Worm (Caenorhabditis elegans) whole organism, young adult: ENCODE results near the gene C50B8.5.

Source experiments
- B0035.1 ChIP-seq: sonication (generic microtip); optimal IDR thresholded peaks from 2 replicates; lab custom pipeline; 2016; ENCODE audit warnings: missing genetic modification characterization, mild to moderate bottlenecking, missing compliant biosample characterization, missing genotype, missing genetic modification reagents
- C17E4.6 ChIP-seq: fragments of 200-800 bp; sonication (Bioruptor generic); IDR thresholded peaks from 2 replicates; pipeline ENCODE4 v1.3.6; 2022; ENCODE audit warnings: missing genetic modification reagents, missing genetic modification characterization, missing compliant biosample characterization
- D2030.7 ChIP-seq: fragments of 200-800 bp; sonication (Bioruptor generic); IDR thresholded peaks from 2 replicates; pipeline ENCODE4 v1.3.6; 2022; ENCODE audit warnings: missing genetic modification reagents, missing genetic modification characterization, missing compliant biosample characterization
- F23B12.7 ChIP-seq: sonication (generic microtip); optimal IDR thresholded peaks from 2 replicates; lab custom pipeline; 2017; ENCODE audit warnings: missing genetic modification characterization, mild to moderate bottlenecking, missing compliant biosample characterization, antibody characterized with exemption, moderate library complexity; ENCODE audit not compliant: insufficient read depth
- K12H6.12 ChIP-seq: fragments of 200-800 bp; sonication (Bioruptor generic); optimal IDR thresholded peaks from 2 replicates; lab custom pipeline; 2018; ENCODE audit warnings: mild to moderate bottlenecking, missing genetic modification characterization, missing compliant biosample characterization
- T26A5.8 ChIP-seq: sonication (generic microtip); optimal IDR thresholded peaks from 2 replicates; lab custom pipeline; 2016; ENCODE audit warnings: missing genetic modification characterization, missing compliant biosample characterization
- ZK185.1 ChIP-seq: sonication (generic microtip); optimal IDR thresholded peaks from 2 replicates; lab custom pipeline; 2016; ENCODE audit warnings: mild to moderate bottlenecking, missing genetic modification characterization, missing compliant biosample characterization; ENCODE audit not compliant: poor library complexity, severe bottlenecking
- akir-1 ChIP-seq: fragments of 200-800 bp; sonication (Bioruptor generic); optimal IDR thresholded peaks from 2 replicates; lab custom pipeline; 2018; ENCODE audit warnings: mild to moderate bottlenecking, missing genetic modification characterization, moderate library complexity, missing compliant biosample characterization
- aptf-3 ChIP-seq: fragments of 200-800 bp; sonication (Bioruptor generic); IDR thresholded peaks from 2 replicates; pipeline ENCODE4 v1.3.6; 2022; ENCODE audit warnings: missing genetic modification characterization, missing compliant biosample characterization
- athp-1 ChIP-seq: sonication (generic microtip); optimal IDR thresholded peaks from 2 replicates; lab custom pipeline; 2017; ENCODE audit warnings: mild to moderate bottlenecking, missing genetic modification characterization, missing compliant biosample characterization
- attf-5 ChIP-seq: fragments of 200-800 bp; sonication (Bioruptor generic); optimal IDR thresholded peaks from 2 replicates; lab custom pipeline; 2018; ENCODE audit warnings: mild to moderate bottlenecking, missing genetic modification characterization, missing compliant biosample characterization
- ceh-40 ChIP-seq: fragments of 200-800 bp; sonication (Bioruptor generic); IDR thresholded peaks from 2 replicates; pipeline ENCODE4 v1.3.6; 2022; ENCODE audit warnings: missing genetic modification characterization, missing compliant biosample characterization
- ceh-58 ChIP-seq: fragments of 200-800 bp; sonication (Bioruptor generic); IDR thresholded peaks from 2 replicates; pipeline ENCODE4 v1.3.6; 2022; ENCODE audit warnings: missing genetic modification characterization, missing compliant biosample characterization
- chd-7 ChIP-seq: sonication (generic microtip); optimal IDR thresholded peaks from 2 replicates; lab custom pipeline; 2016; ENCODE audit warnings: mild to moderate bottlenecking, missing genetic modification characterization, moderate library complexity, missing compliant biosample characterization
- dox-1 ChIP-seq: fragments of 200-800 bp; sonication (Bioruptor generic); IDR thresholded peaks from 2 replicates; pipeline ENCODE4 v1.3.6; 2022; ENCODE audit warnings: missing genetic modification reagents, missing genetic modification characterization, missing compliant biosample characterization
- dpff-1 ChIP-seq: sonication (generic microtip); optimal IDR thresholded peaks from 2 replicates; lab custom pipeline; 2017; ENCODE audit warnings: mild to moderate bottlenecking, missing genetic modification characterization, missing compliant biosample characterization
- efl-1 ChIP-seq: fragments of 150-350 bp; optimal IDR thresholded peaks from 2 replicates; lab custom pipeline; 2014; ENCODE audit warnings: missing biosample characterization, missing genetic modification reagents, missing genetic modification characterization
- egl-44 ChIP-seq: fragments of 200-800 bp; sonication (Bioruptor generic); IDR thresholded peaks from 2 replicates; pipeline ENCODE4 v1.3.6; 2022; ENCODE audit warnings: missing genetic modification reagents, missing genetic modification characterization, missing compliant biosample characterization
- egrh-3 ChIP-seq: fragments of 200-800 bp; sonication (Bioruptor generic); IDR thresholded peaks from 2 replicates; pipeline ENCODE4 v1.3.6; 2022; ENCODE audit warnings: missing genetic modification reagents, missing genetic modification characterization, missing compliant biosample characterization
- him-1 ChIP-seq: sonication (generic microtip); optimal IDR thresholded peaks from 2 replicates; lab custom pipeline; 2016; ENCODE audit warnings: missing genotype, missing genetic modification reagents, missing genetic modification characterization, missing compliant biosample characterization
- hlh-12 ChIP-seq: sonication (generic microtip); optimal IDR thresholded peaks from 2 replicates; lab custom pipeline; 2016; ENCODE audit warnings: missing genetic modification characterization, missing compliant biosample characterization
- hmg-1.2 ChIP-seq: fragments of 200-800 bp; sonication (Bioruptor generic); IDR thresholded peaks from 2 replicates; pipeline ENCODE4 v1.3.6; 2022; ENCODE audit warnings: missing genetic modification reagents, missing genetic modification characterization, missing compliant biosample characterization
- lag-1 ChIP-seq: fragments of 200-800 bp; sonication (Bioruptor generic); IDR thresholded peaks from 2 replicates; pipeline ENCODE4 v1.3.6; 2022; ENCODE audit warnings: missing genetic modification reagents, missing genetic modification characterization, missing compliant biosample characterization
- let-526 ChIP-seq: fragments of 200-800 bp; sonication (Bioruptor generic); IDR thresholded peaks from 2 replicates; pipeline ENCODE4 v1.3.6; 2022; ENCODE audit warnings: missing genetic modification reagents, missing genetic modification characterization, missing compliant biosample characterization
- let-607 ChIP-seq, 2 experiments: fragments of 200-800 bp in 1 of 2; sonication (Bioruptor generic) in 1 of 2; sonication (generic microtip) in 1 of 2; optimal IDR thresholded peaks; 2 replicates each; lab custom pipeline; 2016 to 2018; ENCODE audit warnings: mild to moderate bottlenecking in 2 of 2, missing compliant biosample characterization in 2 of 2, missing genetic modification characterization in 2 of 2, moderate library complexity in 2 of 2, missing genotype in 1 of 2
- lin-54 ChIP-seq: fragments of 200-800 bp; sonication (Bioruptor generic); optimal IDR thresholded peaks from 2 replicates; lab custom pipeline; 2018; ENCODE audit warnings: mild to moderate bottlenecking, missing genetic modification characterization, missing compliant biosample characterization
- lsl-1 ChIP-seq: fragments of 200-800 bp; sonication (Bioruptor generic); optimal IDR thresholded peaks from 2 replicates; lab custom pipeline; 2018; ENCODE audit warnings: mild to moderate bottlenecking, missing genetic modification characterization, moderate library complexity, missing compliant biosample characterization
- lsy-27 ChIP-seq: sonication (generic microtip); optimal IDR thresholded peaks from 2 replicates; lab custom pipeline; 2017; ENCODE audit warnings: missing genetic modification characterization, mild to moderate bottlenecking, missing compliant biosample characterization, antibody characterized with exemption, missing genotype, borderline replicate concordance; ENCODE audit not compliant: insufficient read depth
- madf-8 ChIP-seq: fragments of 200-800 bp; sonication (Bioruptor generic); conservative IDR thresholded peaks from 2 replicates; pipeline ENCODE4 v1.3.6; 2022; ENCODE audit warnings: missing genetic modification reagents, missing genetic modification characterization, missing compliant biosample characterization
- nfya-1 ChIP-seq: sonication (generic microtip); optimal IDR thresholded peaks from 2 replicates; lab custom pipeline; 2017; ENCODE audit warnings: antibody characterized with exemption, missing compliant biosample characterization, missing genetic modification characterization, borderline replicate concordance; ENCODE audit not compliant: insufficient read depth
- nhr-179 ChIP-seq: sonication (generic microtip); optimal IDR thresholded peaks from 2 replicates; lab custom pipeline; 2016; ENCODE audit warnings: mild to moderate bottlenecking, missing genetic modification characterization, missing compliant biosample characterization
- nhr-27 ChIP-seq: fragments of 200-800 bp; sonication (Bioruptor generic); optimal IDR thresholded peaks from 2 replicates; lab custom pipeline; 2018; ENCODE audit warnings: mild to moderate bottlenecking, missing genetic modification characterization, moderate library complexity, missing compliant biosample characterization
- pha-4 ChIP-seq: fragments of 150-350 bp; sonication (generic microtip); optimal IDR thresholded peaks from 2 replicates; lab custom pipeline; 2014; ENCODE audit warnings: missing biosample characterization, missing genetic modification reagents, missing genetic modification characterization
- rpc-1 ChIP-seq, 2 experiments: fragments of 150-350 bp in 1 of 2; sonication (generic microtip) in 1 of 2; optimal IDR thresholded peaks; 2 replicates each; lab custom pipeline; 2014 to 2018; ENCODE audit warnings: missing biosample characterization in 1 of 2, missing genetic modification characterization in 1 of 2, missing genetic modification reagents in 1 of 2, missing genotype in 1 of 2
- sdz-38 ChIP-seq: sonication (generic microtip); optimal IDR thresholded peaks from 2 replicates; lab custom pipeline; 2016; ENCODE audit warnings: missing genotype, missing genetic modification characterization, missing compliant biosample characterization
- sea-2 ChIP-seq: fragments of 200-800 bp; sonication (Bioruptor generic); IDR thresholded peaks from 2 replicates; pipeline ENCODE4 v1.3.6; 2022; ENCODE audit warnings: missing genetic modification characterization, missing compliant biosample characterization
- sptf-2 ChIP-seq: fragments of 200-800 bp; sonication (Bioruptor generic); optimal IDR thresholded peaks from 2 replicates; lab custom pipeline; 2018; ENCODE audit warnings: mild to moderate bottlenecking, missing genetic modification characterization, missing compliant biosample characterization
- tbp1 ChIP-seq: fragments of 200-800 bp; sonication (Bioruptor generic); optimal IDR thresholded peaks from 2 replicates; lab custom pipeline; 2018; ENCODE audit warnings: mild to moderate bottlenecking, missing genetic modification characterization, missing compliant biosample characterization
- tbx-9 ChIP-seq: sonication (generic microtip); optimal IDR thresholded peaks from 2 replicates; lab custom pipeline; 2016; ENCODE audit warnings: borderline replicate concordance, missing genetic modification characterization, inconsistent platforms, missing compliant biosample characterization
- unc-62 ChIP-seq: fragments of 150-350 bp; optimal IDR thresholded peaks from 2 replicates; lab custom pipeline; 2014; ENCODE audit warnings: missing biosample characterization, missing genetic modification reagents, missing genetic modification characterization
- zfh-2 ChIP-seq: fragments of 200-800 bp; sonication (Bioruptor generic); conservative IDR thresholded peaks from 2 replicates; pipeline ENCODE4 v1.3.6; 2022; ENCODE audit warnings: missing genetic modification reagents, missing genetic modification characterization, missing compliant biosample characterization
- ztf-25 ChIP-seq: fragments of 200-800 bp; sonication (Bioruptor generic); IDR thresholded peaks from 2 replicates; pipeline ENCODE4 v1.3.6; 2022; ENCODE audit warnings: missing genetic modification reagents, missing genetic modification characterization, missing compliant biosample characterization
- ztf-28 ChIP-seq: fragments of 200-800 bp; sonication (Bioruptor generic); IDR thresholded peaks from 2 replicates; pipeline ENCODE4 v1.3.6; 2022; ENCODE audit warnings: missing genetic modification reagents, missing genetic modification characterization, missing compliant biosample characterization
- ztf-3 ChIP-seq: fragments of 200-800 bp; sonication (Bioruptor generic); optimal IDR thresholded peaks from 2 replicates; lab custom pipeline; 2018; ENCODE audit warnings: mild to moderate bottlenecking, missing genetic modification characterization, missing compliant biosample characterization

The C50B8.5 gene

DNA sequence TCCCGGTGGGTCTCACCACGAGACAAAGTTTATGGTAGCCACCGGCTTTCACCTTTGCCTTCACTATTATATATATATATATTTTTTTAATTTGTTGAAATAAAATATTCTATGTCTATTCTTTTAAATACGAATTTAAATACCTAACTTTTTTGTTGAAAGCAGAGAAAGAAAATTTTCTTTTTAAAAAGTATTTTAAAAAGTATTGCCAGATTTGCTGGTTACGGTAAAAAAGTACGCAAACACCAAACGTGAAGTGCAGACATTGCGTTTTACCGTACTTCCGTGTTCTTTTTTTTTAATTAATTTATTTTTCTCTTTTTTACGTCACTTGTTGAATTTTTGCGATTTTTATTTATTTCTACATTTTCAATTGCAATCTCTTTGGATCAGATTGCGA, 20.8 kb upstream of the C50B8.5 start, which contains the start of gene C56A3.8:
Gene C56A3.8 (plus strand): TSS at position 301 of the 400 bp plus-strand sequence.
- no peak for TF ChIP-seq dox-1 (GFP tag; lab: Robert Waterston, UW)
- no peak for TF ChIP-seq ztf-3 (GFP tag; lab: Kevin White, UChicago)
- peak; percentile 84 for TF ChIP-seq lsl-1 (GFP tag; lab: Kevin White, UChicago)
- TF ChIP-seq efl-1 (GFP tag; lab: Kevin White, UChicago), result no peak
- TF ChIP-seq madf-8 (GFP tag; lab: Robert Waterston, UW), result no peak
- peak; percentile 38; the same call in 1 of the 2 replicates for TF ChIP-seq D2030.7
- no peak for TF ChIP-seq tbx-9 (tag; lab: Kevin White, UChicago)
- TF ChIP-seq ZK185.1 (tag; lab: Kevin White, UChicago), result no peak
- no peak for TF ChIP-seq sea-2 (GFP tag; lab: Robert Waterston, UW)
- no peak for TF ChIP-seq pha-4 (tag; lab: Kevin White, UChicago)
- TF ChIP-seq aptf-3 (GFP tag; lab: Robert Waterston, UW), result no peak
- no peak for TF ChIP-seq chd-7 (tag; lab: Kevin White, UChicago)
- TF ChIP-seq unc-62 (GFP tag; lab: Kevin White, UChicago), result no peak
- no peak for TF ChIP-seq B0035.1 (tag; lab: Kevin White, UChicago)
- TF ChIP-seq nhr-179 (tag; lab: Kevin White, UChicago), result no peak
- TF ChIP-seq let-526 (GFP tag; lab: Robert Waterston, UW), result no peak
- no peak for TF ChIP-seq let-607 (tag; optimal IDR thresholded peaks at IDR 0.05; lab: Kevin White, UChicago)
- TF ChIP-seq, all 124 proteins: peak for 2

DNA sequence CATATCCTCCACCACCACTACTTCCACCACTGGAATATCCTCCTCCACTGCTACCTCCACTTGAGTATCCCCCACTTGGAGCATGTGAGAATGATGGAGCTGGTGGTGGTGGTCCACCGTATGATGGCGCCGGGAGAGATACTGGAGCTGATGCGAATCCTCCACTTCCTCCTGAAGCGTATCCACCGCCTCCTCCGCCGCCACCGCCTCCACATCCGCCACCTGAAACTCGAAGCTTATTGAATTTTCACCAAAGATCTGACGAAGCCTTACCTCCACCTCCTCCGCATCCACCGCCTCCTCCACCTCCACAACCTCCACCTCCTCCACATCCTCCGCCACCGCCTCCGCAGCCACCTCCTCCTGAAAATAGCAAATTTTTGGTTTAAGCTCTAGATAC, 18.0 kb upstream of the C50B8.5 start:
- no peak for TF ChIP-seq hlh-12 (tag; lab: Kevin White, UChicago)
- TF ChIP-seq athp-1 (tag; lab: Kevin White, UChicago), result no peak
- TF ChIP-seq ceh-40 (GFP tag; lab: Robert Waterston, UW), result no peak
- peak; percentile 82 for TF ChIP-seq zfh-2 (GFP tag; lab: Robert Waterston, UW)
- TF ChIP-seq egl-44, result no peak
- peak; percentile 66 for TF ChIP-seq egrh-3 (GFP tag; lab: Robert Waterston, UW)
- TF ChIP-seq F23B12.7, result no peak
- no peak for TF ChIP-seq K12H6.12 (tag; lab: Kevin White, UChicago)
- no peak for TF ChIP-seq C17E4.6 (GFP tag; lab: Robert Waterston, UW)
- no peak for TF ChIP-seq rpc-1 (optimal IDR thresholded peaks at IDR 0.05; lab: Kevin White, UChicago)
- TF ChIP-seq rpc-1 (tag; optimal IDR thresholded peaks at IDR 0.05; lab: Kevin White, UChicago), result no peak
- TF ChIP-seq lag-1, result no peak
- no peak for TF ChIP-seq akir-1 (GFP tag; lab: Kevin White, UChicago)
- TF ChIP-seq B0035.1 (tag; lab: Kevin White, UChicago), result no peak
- TF ChIP-seq dox-1 (GFP tag; lab: Robert Waterston, UW), result no peak
- no peak for TF ChIP-seq nhr-179 (tag; lab: Kevin White, UChicago)
- no peak for TF ChIP-seq ztf-28 (GFP tag; lab: Robert Waterston, UW)

ce11 chrV:13563841-13564240, 16.9 kb upstream of the C50B8.5 start, which contains the start of gene grl-17:
Gene grl-17 (minus strand): TSS chrV:13563941.
- no peak for TF ChIP-seq sdz-38 (tag; lab: Kevin White, UChicago)
- TF ChIP-seq hlh-12 (tag; lab: Kevin White, UChicago), result no peak
- no peak for TF ChIP-seq lsl-1 (GFP tag; lab: Kevin White, UChicago)
- TF ChIP-seq dpff-1 (tag; lab: Kevin White, UChicago), result no peak
- no peak for TF ChIP-seq hmg-1.2 (GFP tag; lab: Robert Waterston, UW)
- no peak for TF ChIP-seq T26A5.8
- no peak for TF ChIP-seq nhr-27
- TF ChIP-seq tbp1 (GFP tag; lab: Kevin White, UChicago), result no peak
- no peak for TF ChIP-seq nfya-1 (tag; lab: Kevin White, UChicago)
- no peak for TF ChIP-seq sptf-2 (GFP tag; lab: Kevin White, UChicago)
- no peak for TF ChIP-seq attf-5
- no peak for TF ChIP-seq ceh-58
- no peak for TF ChIP-seq ztf-25 (GFP tag; lab: Robert Waterston, UW)
- TF ChIP-seq lin-54 (GFP tag; lab: Kevin White, UChicago), result no peak
- no peak for TF ChIP-seq lsy-27 (tag; lab: Kevin White, UChicago)
- TF ChIP-seq him-1, result no peak
- TF ChIP-seq egl-44, result no peak
- no peak for TF ChIP-seq ztf-3 (GFP tag; lab: Kevin White, UChicago)
